Worm (Caenorhabditis elegans) whole organism, mixed stage, embryonic: ENCODE results near the gene M04G7.5.
A peak's percentile ranks its signal among the peaks of the same experiment; 100 is the strongest.

Experiments
- M03D4.4 ChIP-seq: sonication (generic microtip); optimal IDR thresholded peaks from 2 replicates; lab custom pipeline; 2017; ENCODE audit warnings: mild to moderate bottlenecking, missing genetic modification characterization, missing compliant biosample characterization
- bed-3 ChIP-seq: fragments of 200-800 bp; sonication (Bioruptor generic); optimal IDR thresholded peaks from 3 replicates; lab custom pipeline; 2018; ENCODE audit warnings: mild to moderate bottlenecking, missing genetic modification characterization, moderate library complexity, missing compliant biosample characterization
- ceh-39 ChIP-seq: fragments of 150-350 bp; optimal IDR thresholded peaks from 2 replicates; lab custom pipeline; 2014; ENCODE audit warnings: missing biosample characterization, missing genetic modification characterization
- ceh-43 ChIP-seq: fragments of 200-800 bp; sonication (Bioruptor generic); optimal IDR thresholded peaks from 2 replicates; lab custom pipeline; 2018; ENCODE audit warnings: mild to moderate bottlenecking, missing genetic modification characterization, moderate library complexity, missing compliant biosample characterization
- ces-1 ChIP-seq: fragments of 150-350 bp; optimal IDR thresholded peaks from 2 replicates; lab custom pipeline; 2014; ENCODE audit warnings: missing biosample characterization, missing genetic modification reagents, missing genetic modification characterization
- cnd-1 ChIP-seq: fragments of 200-800 bp; sonication (Bioruptor generic); optimal IDR thresholded peaks from 2 replicates; lab custom pipeline; 2018; ENCODE audit warnings: mild to moderate bottlenecking, missing genetic modification characterization, missing compliant biosample characterization
- drap-1 ChIP-seq: fragments of 200-800 bp; sonication (Bioruptor generic); optimal IDR thresholded peaks from 3 replicates; lab custom pipeline; 2018; ENCODE audit warnings: mild to moderate bottlenecking, missing genetic modification characterization, missing compliant biosample characterization
- elt-1 ChIP-seq: sonication (generic microtip); optimal IDR thresholded peaks from 2 replicates; lab custom pipeline; 2017; ENCODE audit warnings: missing genetic modification characterization, mild to moderate bottlenecking, missing compliant biosample characterization, antibody characterized with exemption, moderate library complexity, borderline replicate concordance; ENCODE audit not compliant: insufficient read depth
- flh-1 ChIP-seq: fragments of 200-800 bp; sonication (Bioruptor generic); optimal IDR thresholded peaks from 2 replicates; lab custom pipeline; 2018; ENCODE audit warnings: mild to moderate bottlenecking, missing genetic modification characterization, moderate library complexity, missing compliant biosample characterization
- ham-2 ChIP-seq: fragments of 200-800 bp; sonication (Bioruptor generic); optimal IDR thresholded peaks from 2 replicates; lab custom pipeline; 2018; ENCODE audit warnings: mild to moderate bottlenecking, missing genetic modification characterization, missing compliant biosample characterization
- hlh-1 ChIP-seq: fragments of 150-350 bp; optimal IDR thresholded peaks from 2 replicates; lab custom pipeline; 2014; ENCODE audit warnings: missing biosample characterization, missing genetic modification reagents, missing genetic modification characterization
- lin-13 ChIP-seq: fragments of 150-350 bp; optimal IDR thresholded peaks from 2 replicates; lab custom pipeline; 2014; ENCODE audit warnings: missing biosample characterization, missing genetic modification characterization
- lin-32 ChIP-seq: fragments of 200-800 bp; sonication (Bioruptor generic); optimal IDR thresholded peaks from 2 replicates; lab custom pipeline; 2018; ENCODE audit warnings: mild to moderate bottlenecking, missing genetic modification characterization, missing compliant biosample characterization
- lsy-2 ChIP-seq: fragments of 150-350 bp; optimal IDR thresholded peaks from 2 replicates; lab custom pipeline; 2014; ENCODE audit warnings: missing biosample characterization, missing genetic modification characterization
- mab-5 ChIP-seq: fragments of 150-350 bp; optimal IDR thresholded peaks from 2 replicates; lab custom pipeline; 2014; ENCODE audit warnings: missing biosample characterization, missing genetic modification characterization
- mep-1 ChIP-seq: fragments of 150-350 bp; optimal IDR thresholded peaks from 2 replicates; lab custom pipeline; 2017; ENCODE audit warnings: missing biosample characterization, missing genetic modification reagents, missing genetic modification characterization, inconsistent platforms
- mls-2 ChIP-seq: sonication (generic microtip); optimal IDR thresholded peaks from 2 replicates; lab custom pipeline; 2016; ENCODE audit warnings: mild to moderate bottlenecking, missing genetic modification characterization, moderate library complexity, missing compliant biosample characterization
- nhr-12 ChIP-seq: fragments of 150-350 bp; optimal IDR thresholded peaks from 2 replicates; lab custom pipeline; 2014; ENCODE audit warnings: missing biosample characterization, missing genetic modification characterization
- nhr-2 ChIP-seq: fragments of 150-350 bp; optimal IDR thresholded peaks from 2 replicates; lab custom pipeline; 2014; ENCODE audit warnings: missing biosample characterization, missing genetic modification characterization
- nhr-237 ChIP-seq: fragments of 150-350 bp; optimal IDR thresholded peaks from 2 replicates; lab custom pipeline; 2014; ENCODE audit warnings: missing biosample characterization, missing genetic modification characterization
- nhr-28 ChIP-seq: fragments of 150-350 bp; optimal IDR thresholded peaks from 2 replicates; lab custom pipeline; 2014; ENCODE audit warnings: missing biosample characterization, missing genetic modification characterization
- nhr-76 ChIP-seq: sonication (generic microtip); optimal IDR thresholded peaks from 2 replicates; lab custom pipeline; 2017; ENCODE audit warnings: missing biosample characterization, missing genetic modification characterization
- pha-4 ChIP-seq: fragments of 150-350 bp; optimal IDR thresholded peaks from 2 replicates; lab custom pipeline; 2018; ENCODE audit warnings: missing biosample characterization, missing genetic modification reagents, missing genetic modification characterization
- sem-2 ChIP-seq: fragments of 200-800 bp; sonication (Bioruptor generic); optimal IDR thresholded peaks from 2 replicates; lab custom pipeline; 2018; ENCODE audit warnings: mild to moderate bottlenecking, missing genetic modification characterization, missing compliant biosample characterization
- snpc-4 ChIP-seq: fragments of 150-350 bp; optimal IDR thresholded peaks from 2 replicates; lab custom pipeline; 2014; ENCODE audit warnings: missing biosample characterization, missing genetic modification characterization
- sptf-1 ChIP-seq: sonication (generic microtip); optimal IDR thresholded peaks from 2 replicates; lab custom pipeline; 2017; ENCODE audit warnings: mild to moderate bottlenecking, missing genetic modification characterization, moderate library complexity, missing compliant biosample characterization
- unc-120 ChIP-seq: sonication (generic microtip); optimal IDR thresholded peaks from 2 replicates; lab custom pipeline; 2017; ENCODE audit warnings: missing genetic modification characterization, missing compliant biosample characterization; ENCODE audit not compliant: poor library complexity, severe bottlenecking
- unc-62 ChIP-seq: fragments of 150-350 bp; optimal IDR thresholded peaks from 2 replicates; lab custom pipeline; 2014; ENCODE audit warnings: missing biosample characterization, missing genetic modification reagents, missing genetic modification characterization
- zip-8 ChIP-seq: fragments of 150-350 bp; optimal IDR thresholded peaks from 2 replicates; lab custom pipeline; 2014; ENCODE audit warnings: missing biosample characterization, missing genetic modification characterization
- ztf-11 ChIP-seq: fragments of 150-350 bp; optimal IDR thresholded peaks from 2 replicates; lab custom pipeline; 2014; ENCODE audit warnings: missing biosample characterization, missing genetic modification characterization

M04G7.5 gene

DNA sequence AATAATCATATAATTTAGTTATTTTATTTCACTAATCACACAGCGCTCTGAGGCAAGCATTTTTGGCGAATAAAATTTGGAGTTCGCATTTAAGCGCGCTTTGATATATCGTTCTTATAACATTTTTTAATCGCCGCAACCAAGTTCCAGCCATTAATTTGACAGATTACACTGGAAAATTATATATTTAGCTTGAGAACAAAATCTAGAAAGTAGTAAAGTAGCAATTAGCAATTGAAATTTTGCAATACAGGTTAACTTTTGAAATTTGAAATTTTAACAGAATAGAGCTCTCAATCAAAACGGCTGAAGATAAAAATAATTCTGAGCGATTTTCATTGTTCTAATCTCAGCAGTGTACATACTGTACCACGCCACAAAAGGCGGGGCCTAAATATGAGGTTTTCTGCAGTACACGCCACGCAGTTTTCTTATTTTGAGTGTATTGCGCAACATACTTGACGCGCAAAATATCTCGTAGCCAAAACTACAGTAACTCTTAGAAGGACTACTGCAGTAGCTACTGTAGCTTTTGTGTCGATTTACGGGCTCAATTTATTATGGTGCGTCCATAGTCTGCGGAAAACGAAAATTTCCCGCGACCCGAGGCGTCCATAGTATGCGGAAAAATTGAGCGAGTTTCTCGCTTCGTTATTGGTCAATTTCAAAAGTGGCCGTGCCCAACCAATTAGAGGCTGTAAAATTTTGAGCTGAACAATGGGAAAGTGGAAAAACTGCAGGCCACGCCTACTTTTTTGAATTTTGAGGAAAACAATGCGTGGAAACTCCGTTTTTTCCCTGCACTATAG, 27.6 kb upstream of the M04G7.5 start:
- TF ChIP-seq cnd-1 (tag; lab: Kevin White, UChicago) (no peak), zip-8 (peak; percentile 34)

DNA sequence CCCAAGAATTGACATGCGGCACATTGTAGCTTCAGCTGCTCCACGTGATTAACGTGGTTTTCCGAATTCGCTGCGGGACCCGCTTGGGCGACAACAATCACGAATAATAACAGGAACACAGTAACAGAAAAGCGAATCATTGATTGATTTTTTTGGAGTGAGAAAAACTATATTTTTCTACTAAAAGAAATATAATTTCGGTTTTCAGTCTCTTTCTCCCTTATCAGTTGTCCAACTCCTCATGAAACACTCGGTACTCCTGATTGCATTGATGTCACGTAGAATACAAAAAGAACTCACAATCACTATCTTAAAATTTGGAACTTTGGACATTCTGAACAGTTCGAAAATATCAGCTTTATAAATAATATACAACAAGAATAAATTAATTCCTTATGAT, 26.0 kb upstream of the M04G7.5 start, which contains the start of gene Y66H1A.5:
Gene Y66H1A.5, minus strand, starts transcription at position 265 of the 400 bp plus-strand sequence.
- TF ChIP-seq drap-1 (GFP tag; lab: Kevin White, UChicago): no peak
- TF ChIP-seq pha-4 (tag; lab: Kevin White, UChicago): no peak
- no peak for TF ChIP-seq nhr-28 (tag; lab: Kevin White, UChicago)
- no peak for TF ChIP-seq unc-62 (GFP tag; lab: Kevin White, UChicago)
- TF ChIP-seq unc-120 (tag; lab: Kevin White, UChicago): no peak
- TF ChIP-seq elt-1 (tag; lab: Kevin White, UChicago): no peak

DNA sequence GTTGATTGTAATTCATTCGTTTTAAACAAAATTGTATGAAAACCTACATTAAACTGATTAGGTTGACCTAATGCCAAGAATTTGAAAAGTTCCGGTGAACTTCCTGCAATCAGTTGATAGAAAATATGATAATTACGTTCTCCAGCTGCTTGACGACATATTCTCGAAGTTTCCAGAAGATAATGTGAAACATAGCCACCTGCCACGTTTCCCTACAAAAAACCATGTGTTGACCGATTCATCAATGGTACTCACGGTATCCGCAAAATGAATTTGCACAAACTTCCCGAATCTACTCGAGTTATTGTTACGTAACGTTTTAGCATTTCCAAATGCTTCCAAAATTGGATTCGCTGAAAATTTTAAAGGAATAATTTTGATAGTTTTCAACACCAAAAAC, 16.5 kb upstream of the M04G7.5 start:
- TF ChIP-seq lin-13 (tag; lab: Kevin White, UChicago): no peak
- no peak for TF ChIP-seq lsy-2
- TF ChIP-seq hlh-1: no peak
- no peak for TF ChIP-seq nhr-76
- no peak for TF ChIP-seq ces-1 (GFP tag; lab: Kevin White, UChicago)
- no peak for TF ChIP-seq drap-1 (GFP tag; lab: Kevin White, UChicago)

DNA sequence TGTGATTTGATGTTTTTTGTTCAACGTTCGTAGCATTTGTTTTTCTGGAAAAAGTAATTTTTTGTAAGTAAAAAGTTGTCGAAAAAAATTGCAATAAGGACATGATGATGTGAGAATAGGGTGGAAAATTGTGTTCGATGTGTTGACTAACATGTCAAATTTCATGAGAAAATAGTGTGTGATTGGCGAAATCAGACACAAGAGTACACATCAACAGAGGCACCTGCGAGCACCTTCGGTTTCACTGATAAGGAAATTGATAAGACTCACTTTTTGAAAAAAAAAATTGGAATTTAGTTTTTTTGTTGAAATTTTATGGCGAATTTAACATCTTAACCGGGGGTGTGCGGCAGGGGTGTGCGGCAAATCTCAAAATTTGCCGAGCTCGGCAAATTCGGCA, 14.4 kb upstream of the M04G7.5 start, which contains the start of gene hum-8:
Gene hum-8, minus strand, starts transcription at position 46 of the 400 bp plus-strand sequence.
- TF ChIP-seq nhr-76 (no peak), nhr-2 (tag; lab: Kevin White, UChicago) (no peak), sem-2 (GFP tag; lab: Kevin White, UChicago) (no peak), cnd-1 (tag; lab: Kevin White, UChicago) (no peak), mls-2 (no peak), ces-1 (GFP tag; lab: Kevin White, UChicago) (no peak), lin-13 (tag; lab: Kevin White, UChicago) (no peak), lin-32 (GFP tag; lab: Kevin White, UChicago) (no peak), ceh-43 (GFP tag; lab: Kevin White, UChicago) (no peak), ztf-11 (tag; lab: Kevin White, UChicago) (no peak)

DNA sequence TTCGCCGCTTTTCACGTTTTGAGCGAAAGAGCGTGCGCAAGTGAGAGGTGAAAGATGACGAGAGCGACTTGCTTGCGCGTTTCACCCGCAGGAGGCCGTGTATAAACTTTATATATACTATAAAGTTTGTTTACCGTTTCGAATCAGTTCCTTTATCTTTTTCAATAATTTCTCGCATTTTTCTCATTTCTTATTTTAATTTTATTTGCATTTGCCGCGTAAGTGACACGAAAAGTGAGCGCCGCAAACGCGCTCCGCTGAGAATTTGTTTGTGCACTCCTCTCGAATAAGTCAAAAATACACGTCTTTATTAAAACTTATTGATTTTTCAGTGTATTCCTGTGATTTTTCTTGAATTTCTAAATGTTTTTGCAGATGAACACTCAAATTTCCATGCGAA, 11.3 kb upstream of the M04G7.5 start, which contains the start of gene mrpl-55:
Gene mrpl-55, plus strand, starts transcription at position 364 of the 400 bp plus-strand sequence.
- no peak for TF ChIP-seq hlh-1
- TF ChIP-seq bed-3 (GFP tag; lab: Kevin White, UChicago): no peak
- TF ChIP-seq flh-1 (GFP tag; lab: Kevin White, UChicago): no peak
- peak; percentile 80 for TF ChIP-seq nhr-237 (tag; lab: Kevin White, UChicago)
- no peak for TF ChIP-seq nhr-12 (tag; lab: Kevin White, UChicago)
- no peak for TF ChIP-seq lin-32 (GFP tag; lab: Kevin White, UChicago)
- no peak for TF ChIP-seq drap-1 (GFP tag; lab: Kevin White, UChicago)
- TF ChIP-seq mls-2: no peak
- peak; percentile 79 for TF ChIP-seq lsy-2
- no peak for TF ChIP-seq ham-2 (GFP tag; lab: Kevin White, UChicago)
- peak; percentile 64 for TF ChIP-seq sptf-1
- no peak for TF ChIP-seq nhr-2 (tag; lab: Kevin White, UChicago)
- no peak for TF ChIP-seq mab-5 (tag; lab: Kevin White, UChicago)
- no peak for TF ChIP-seq unc-62 (GFP tag; lab: Kevin White, UChicago)
- peak; percentile 82 for TF ChIP-seq ces-1 (GFP tag; lab: Kevin White, UChicago)
- no peak for TF ChIP-seq M03D4.4 (tag; lab: Kevin White, UChicago)
- TF ChIP-seq pha-4 (tag; lab: Kevin White, UChicago): peak; percentile 58
- no peak for TF ChIP-seq nhr-28 (tag; lab: Kevin White, UChicago)
- TF ChIP-seq mep-1 (tag; lab: Kevin White, UChicago): peak; percentile 94
- TF ChIP-seq snpc-4 (tag; lab: Kevin White, UChicago): no peak
- peak; percentile 74 for TF ChIP-seq lin-13 (tag; lab: Kevin White, UChicago)
- peak; percentile 31 for TF ChIP-seq cnd-1 (tag; lab: Kevin White, UChicago)
- TF ChIP-seq ceh-39 (tag; lab: Kevin White, UChicago): peak; percentile 53
- TF ChIP-seq, all 35 proteins: peak for 9
